Worm (Caenorhabditis elegans): ENCODE results near the gene egl-5.

The egl-5 gene

DNA sequence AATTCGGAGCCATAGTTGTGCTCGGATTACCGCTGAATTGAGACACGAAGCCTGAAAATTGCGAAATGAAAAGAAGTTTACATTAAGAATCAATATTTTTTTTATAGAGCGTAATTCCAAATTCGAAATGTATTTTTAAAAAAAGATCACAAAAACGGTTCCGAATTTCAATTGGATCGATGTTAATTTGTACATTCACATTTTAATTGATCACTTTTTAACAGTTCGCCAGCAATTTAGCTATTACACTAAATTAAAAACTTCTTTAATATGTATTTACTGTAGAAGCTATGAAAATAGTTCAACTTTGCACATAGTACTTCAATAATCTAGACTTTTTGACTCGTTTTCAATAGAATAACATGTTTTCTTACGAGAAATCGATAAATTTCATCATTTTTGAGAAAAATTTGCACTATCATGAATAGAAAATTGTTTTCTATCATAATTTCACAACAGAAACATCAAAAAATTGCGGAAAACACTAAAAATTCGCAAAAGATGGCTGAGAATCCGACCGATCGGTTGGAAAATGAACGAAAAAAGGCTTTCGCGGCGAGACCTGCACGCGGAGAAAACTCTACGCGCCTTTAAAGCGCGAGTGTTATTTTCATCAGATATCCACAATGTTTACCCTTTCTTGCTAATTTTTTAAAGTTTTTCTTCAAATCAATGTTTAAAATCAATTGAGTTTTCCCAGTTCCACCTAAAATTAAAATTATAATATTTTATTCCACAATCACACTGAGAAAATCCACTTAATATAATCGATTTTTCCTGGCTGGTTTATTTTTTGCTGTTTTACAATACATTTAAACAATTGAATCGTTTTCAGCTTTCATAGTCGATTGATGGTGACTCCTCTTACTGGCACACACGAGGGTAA lies 14.6 kb downstream of the egl-5 start, which contains the start of the genes egl-45 and kcmf-1:
egl-45 (minus strand) TSS at position 51 of the 886 bp plus-strand sequence.
kcmf-1 (plus strand) TSS at position 836 of the 886 bp plus-strand sequence.
- TF ChIP-seq B0336.3 (GFP tag; IDR thresholded peaks at IDR 0.05) (no peak), ccch-3 (GFP tag; optimal IDR thresholded peaks at IDR 0.05) (no peak), madf-6 (GFP tag; IDR thresholded peaks at IDR 0.05) (peak; percentile 15; the same call in 1 of the 2 replicates), ztf-26 (tag; optimal IDR thresholded peaks at IDR 0.05) (no peak), dpff-1 (tag; optimal IDR thresholded peaks at IDR 0.05) (no peak), Y95B8A.8 (GFP tag; IDR thresholded peaks at IDR 0.05) (no peak), fkh-3 (tag; optimal IDR thresholded peaks at IDR 0.05) (no peak), tbx-9 (tag; optimal IDR thresholded peaks at IDR 0.05; ENCODE audit: borderline replicate concordance) (no peak), T07F8.4 (tag; optimal IDR thresholded peaks at IDR 0.05) (no peak), attf-5 (GFP tag; optimal IDR thresholded peaks at IDR 0.05) (peak; percentile 44), attf-6 (GFP tag; IDR thresholded peaks at IDR 0.05) (no peak), zim-3 (tag; optimal IDR thresholded peaks at IDR 0.05) (no peak), let-607 (tag; optimal IDR thresholded peaks at IDR 0.05) (no peak), lin-26 (GFP tag; IDR thresholded peaks at IDR 0.05) (no peak), ztf-25 (GFP tag; IDR thresholded peaks at IDR 0.05) (no peak), F33H1.4 (GFP tag; IDR thresholded peaks at IDR 0.05) (peak; percentile 81), madf-8 (GFP tag; conservative IDR thresholded peaks at IDR 0.05) (no peak), F57C9.4 (tag; optimal IDR thresholded peaks at IDR 0.05) (no peak), hmg-1.2 (GFP tag; IDR thresholded peaks at IDR 0.05) (no peak; the same call in 1 of the 2 replicates), mel-28 (tag; optimal IDR thresholded peaks at IDR 0.05; ENCODE audit: borderline replicate concordance) (no peak), tbp1 (GFP tag; optimal IDR thresholded peaks at IDR 0.05) (no peak), athp-1 (tag; optimal IDR thresholded peaks at IDR 0.05) (no peak), egl-18 (GFP tag; IDR thresholded peaks at IDR 0.05) (no peak), tlf-1 (GFP tag; optimal IDR thresholded peaks at IDR 0.05) (no peak), K11D2.4 (GFP tag; IDR thresholded peaks at IDR 0.05) (no peak), efl-1 (GFP tag; optimal IDR thresholded peaks at IDR 0.05) (peak; percentile 8), pha-4 (tag; optimal IDR thresholded peaks at IDR 0.05) (no peak), K12H6.12 (tag; optimal IDR thresholded peaks at IDR 0.05) (no peak), C17E4.6 (GFP tag; IDR thresholded peaks at IDR 0.05) (no peak), nfyb-1 (GFP tag; IDR thresholded peaks at IDR 0.05) (no peak), ztf-28 (GFP tag; IDR thresholded peaks at IDR 0.05) (no peak), him-1 (tag; optimal IDR thresholded peaks at IDR 0.05) (no peak), ama-1 (optimal IDR thresholded peaks at IDR 0.05) (no peak), ama-1 (GFP tag; optimal IDR thresholded peaks at IDR 0.05) (no peak), let-526 (GFP tag; IDR thresholded peaks at IDR 0.05) (no peak), nhr-120 (GFP tag; IDR thresholded peaks at IDR 0.05) (no peak), repo-1 (tag; optimal IDR thresholded peaks at IDR 0.05) (no peak), lin-35 (GFP tag; optimal IDR thresholded peaks at IDR 0.05) (peak in 1 of 3 experiments; percentile 3), F22D6.2 (tag; optimal IDR thresholded peaks at IDR 0.05) (no peak)

DNA sequence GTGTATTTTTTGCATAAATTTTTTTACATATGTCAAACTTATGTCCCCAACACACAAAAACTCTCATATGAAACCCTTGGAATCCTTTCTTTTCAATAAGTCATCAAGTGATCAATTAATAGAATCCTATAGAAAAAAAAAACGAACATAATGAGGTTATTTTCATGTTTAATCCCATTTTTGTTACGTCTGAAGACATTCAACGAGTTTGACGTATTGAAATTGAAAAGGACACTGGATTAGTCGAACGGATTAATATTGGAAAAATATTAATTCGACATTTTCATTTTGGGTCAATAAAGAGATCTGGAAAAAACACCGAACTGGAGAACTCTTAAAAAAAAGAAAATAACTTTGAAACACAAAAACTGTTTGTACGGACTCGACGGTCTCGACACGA lies 18.3 kb downstream of the egl-5 start:
- TF ChIP-seq nhr-27 (tag; optimal IDR thresholded peaks at IDR 0.05), result no peak
- TF ChIP-seq him-1 (tag; optimal IDR thresholded peaks at IDR 0.05), result peak; percentile 22

Measured in whole organism, young adult.